Worm (Caenorhabditis elegans) whole organism, early embryonic: ENCODE data around the gene sri-7.

Source experiments
- B0310.2 ChIP-seq: sonication (generic microtip); optimal IDR thresholded peaks from 2 replicates; lab custom pipeline; 2016; ENCODE audit warnings: mild to moderate bottlenecking, missing genetic modification characterization, missing compliant biosample characterization
- F13C5.2 ChIP-seq: sonication (generic microtip); optimal IDR thresholded peaks from 2 replicates; lab custom pipeline; 2017; ENCODE audit warnings: mild to moderate bottlenecking, missing genetic modification characterization, inconsistent platforms, missing compliant biosample characterization
- aly-1 ChIP-seq: sonication (generic microtip); optimal IDR thresholded peaks from 2 replicates; lab custom pipeline; 2016; ENCODE audit warnings: missing genetic modification characterization, missing compliant biosample characterization
- ama-1 ChIP-seq: fragments of 150-350 bp; optimal IDR thresholded peaks from 2 replicates; lab custom pipeline; 2014
- ceh-13 ChIP-seq: fragments of 200-800 bp; sonication (Bioruptor generic); optimal IDR thresholded peaks from 2 replicates; lab custom pipeline; 2018; ENCODE audit warnings: mild to moderate bottlenecking, missing genetic modification characterization, missing compliant biosample characterization
- ceh-36 ChIP-seq: sonication (generic microtip); optimal IDR thresholded peaks from 2 replicates; lab custom pipeline; 2016; ENCODE audit warnings: missing genetic modification characterization, inconsistent platforms, missing compliant biosample characterization
- ets-7 ChIP-seq: sonication (generic microtip); optimal IDR thresholded peaks from 2 replicates; lab custom pipeline; 2016; ENCODE audit warnings: missing genotype, missing genetic modification characterization, missing compliant biosample characterization
- flt-1 ChIP-seq: fragments of 200-800 bp; sonication (Bioruptor generic); IDR thresholded peaks from 2 replicates; pipeline ENCODE4 v1.3.6; 2022; ENCODE audit warnings: missing genetic modification characterization, missing compliant biosample characterization
- hmbx-1 ChIP-seq: sonication (generic microtip); optimal IDR thresholded peaks from 2 replicates; lab custom pipeline; 2016; ENCODE audit warnings: mild to moderate bottlenecking, missing genetic modification characterization, missing compliant biosample characterization
- hmg-4 ChIP-seq: fragments of 200-800 bp; sonication (Bioruptor generic); optimal IDR thresholded peaks from 2 replicates; lab custom pipeline; 2018; ENCODE audit warnings: mild to moderate bottlenecking, missing genetic modification characterization, missing compliant biosample characterization
- hnd-1 ChIP-seq: sonication (generic microtip); optimal IDR thresholded peaks from 2 replicates; lab custom pipeline; 2016; ENCODE audit warnings: missing genetic modification characterization, missing compliant biosample characterization
- pes-1 ChIP-seq: fragments of 200-800 bp; sonication (Bioruptor generic); IDR thresholded peaks from 2 replicates; pipeline ENCODE4 v1.3.6; 2022; ENCODE audit warnings: missing genetic modification reagents, missing genetic modification characterization, missing compliant biosample characterization
- scrt-1 ChIP-seq: fragments of 200-800 bp; sonication (Bioruptor generic); IDR thresholded peaks from 2 replicates; pipeline ENCODE4 v1.3.6; 2022; ENCODE audit warnings: missing genetic modification characterization, missing compliant biosample characterization
- sea-1 ChIP-seq: fragments of 200-800 bp; sonication (Bioruptor generic); conservative IDR thresholded peaks from 2 replicates; pipeline ENCODE4 v1.3.6; 2022; ENCODE audit warnings: missing genetic modification characterization, missing compliant biosample characterization
- tbx-11 ChIP-seq: fragments of 200-800 bp; sonication (Bioruptor generic); IDR thresholded peaks from 2 replicates; pipeline ENCODE4 v1.3.6; 2022; ENCODE audit warnings: missing genetic modification characterization, missing compliant biosample characterization
- tbx-37 ChIP-seq: fragments of 200-800 bp; sonication (Bioruptor generic); conservative IDR thresholded peaks from 2 replicates; pipeline ENCODE4 v1.3.6; 2022; ENCODE audit warnings: missing genetic modification reagents, missing genetic modification characterization, missing compliant biosample characterization
- tra-4 ChIP-seq: sonication (generic microtip); optimal IDR thresholded peaks from 2 replicates; lab custom pipeline; 2017; ENCODE audit warnings: missing genetic modification characterization, missing compliant biosample characterization

sri-7 gene

DNA sequence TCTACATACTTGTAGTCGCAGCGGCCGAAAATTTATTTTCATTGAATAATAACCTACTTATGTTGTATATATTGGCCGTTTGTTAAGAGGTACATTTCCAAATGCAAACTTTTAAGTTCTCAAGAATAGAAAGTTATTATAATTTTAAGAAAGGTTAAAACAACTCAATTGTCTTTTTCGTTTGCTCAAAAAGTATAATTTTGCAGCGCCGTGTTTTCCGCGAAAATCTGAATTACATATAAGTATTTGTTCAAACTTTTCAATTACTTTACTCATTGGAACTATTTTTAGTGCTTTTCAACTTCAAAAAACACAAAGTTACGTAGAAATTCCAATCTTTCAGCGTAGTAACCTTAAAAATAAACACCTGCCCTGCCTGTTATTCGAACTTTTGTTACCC is 45.3 kb downstream of the sri-7 start, which contains the start of gene srh-239:
srh-239 (plus strand) TSS at position 301 of the 400 bp plus-strand sequence.
- TF ChIP-seq tra-4 (tag; lab: Kevin White, UChicago) (no peak), hmg-4 (GFP tag; lab: Kevin White, UChicago) (no peak), hmbx-1 (tag; lab: Kevin White, UChicago) (no peak)

DNA sequence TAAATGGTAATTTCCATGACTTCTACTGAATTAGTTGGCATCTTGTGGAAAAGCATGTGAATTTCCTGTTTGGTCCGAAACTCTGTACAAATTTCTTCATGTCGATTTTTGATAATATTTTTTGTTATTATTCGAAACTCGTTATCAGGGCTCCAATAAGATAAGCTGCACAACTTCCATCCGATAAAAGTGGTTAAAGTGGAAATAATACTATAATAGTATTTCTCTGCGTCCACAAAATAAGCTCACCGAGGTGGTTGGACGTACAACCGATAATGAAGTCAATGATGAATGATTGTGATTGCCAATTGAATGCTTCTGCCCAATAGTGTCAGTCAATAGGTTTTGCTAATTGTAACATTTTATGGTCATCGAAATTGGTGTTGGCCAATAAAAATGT is 48.3 kb downstream of the sri-7 start, which contains the start of gene T26H5.4:
T26H5.4 (minus strand) TSS at position 294 of the 400 bp plus-strand sequence.
- no peak for TF ChIP-seq ama-1
- TF ChIP-seq ets-7 (tag; lab: Kevin White, UChicago), result no peak
- no peak for TF ChIP-seq scrt-1
- no peak for TF ChIP-seq B0310.2 (tag; lab: Kevin White, UChicago)
- TF ChIP-seq tra-4 (tag; lab: Kevin White, UChicago), result no peak
- no peak for TF ChIP-seq F13C5.2 (tag; lab: Kevin White, UChicago)
- TF ChIP-seq ceh-36 (tag; lab: Kevin White, UChicago), result no peak
- TF ChIP-seq pes-1 (GFP tag; lab: Robert Waterston, UW), result no peak
- no peak for TF ChIP-seq aly-1 (tag; lab: Kevin White, UChicago)
- TF ChIP-seq hnd-1 (tag; lab: Kevin White, UChicago), result no peak
- no peak for TF ChIP-seq tbx-37
- TF ChIP-seq hmg-4 (GFP tag; lab: Kevin White, UChicago), result no peak
- no peak for TF ChIP-seq tbx-11 (GFP tag; lab: Robert Waterston, UW)

DNA sequence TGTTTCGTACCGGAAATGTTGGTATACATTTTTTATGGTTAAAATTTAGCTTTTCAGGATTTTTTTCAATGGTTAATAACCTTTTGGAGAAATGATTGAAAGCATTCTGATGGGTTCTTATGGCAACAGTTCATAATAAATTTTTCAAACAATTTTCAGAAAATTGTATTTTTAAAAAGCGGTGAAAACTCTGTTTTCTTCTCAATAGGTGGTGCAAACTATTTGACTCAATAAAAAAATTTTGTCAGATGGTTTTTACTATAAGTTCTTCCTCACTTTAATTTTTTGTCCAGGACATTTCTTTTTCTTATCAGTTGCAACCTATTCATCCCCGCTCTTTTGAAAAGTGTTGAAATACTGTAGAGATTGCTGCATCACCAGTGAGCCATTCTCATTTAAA is 48.7 kb downstream of the sri-7 start, which contains the start of gene T26H5.14:
T26H5.14 (plus strand) TSS at position 301 of the 400 bp plus-strand sequence.
- TF ChIP-seq sea-1 (GFP tag; lab: Robert Waterston, UW), result no peak
- TF ChIP-seq flt-1, result no peak
- no peak for TF ChIP-seq scrt-1
- no peak for TF ChIP-seq aly-1 (tag; lab: Kevin White, UChicago)

DNA sequence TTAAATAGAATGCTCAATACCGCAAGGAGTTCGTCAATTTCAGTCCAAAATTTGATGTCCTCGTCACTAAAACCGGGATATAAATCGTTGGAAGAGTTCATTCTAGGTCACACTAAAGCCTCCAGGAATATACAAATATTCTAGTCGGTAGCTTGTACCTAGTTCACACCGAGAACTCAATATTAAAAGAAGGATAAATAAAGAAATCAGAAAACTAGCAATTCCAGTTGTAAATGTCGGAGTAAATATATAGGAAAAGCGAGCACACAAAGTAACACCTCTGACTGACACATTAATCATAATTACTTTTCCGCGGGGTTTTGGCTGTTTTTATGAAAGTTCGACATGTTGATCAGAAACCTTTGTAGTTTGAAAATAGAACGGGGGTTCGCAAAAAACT is 51.3 kb downstream of the sri-7 start, which contains the start of gene srw-33:
srw-33 (minus strand) TSS at position 101 of the 400 bp plus-strand sequence.
- TF ChIP-seq tra-4 (tag; lab: Kevin White, UChicago) (no peak), tbx-37 (no peak), hmg-4 (GFP tag; lab: Kevin White, UChicago) (no peak), ets-7 (tag; lab: Kevin White, UChicago) (no peak), hmbx-1 (tag; lab: Kevin White, UChicago) (no peak), F13C5.2 (tag; lab: Kevin White, UChicago) (no peak), scrt-1 (no peak), hnd-1 (tag; lab: Kevin White, UChicago) (no peak), ceh-36 (tag; lab: Kevin White, UChicago) (no peak), ceh-13 (GFP tag; lab: Kevin White, UChicago) (no peak), ama-1 (no peak), tbx-11 (GFP tag; lab: Robert Waterston, UW) (no peak), B0310.2 (tag; lab: Kevin White, UChicago) (no peak)
